Worm (Caenorhabditis elegans) whole organism, mixed stage, embryonic: ENCODE data around the gene R102.8.

ENCODE experiments used
- elt-3 ChIP-seq: fragments of 150-350 bp; optimal IDR thresholded peaks from 2 replicates; lab custom pipeline; 2014; ENCODE audit warnings: missing biosample characterization, missing genetic modification characterization
- ham-2 ChIP-seq: fragments of 200-800 bp; sonication (Bioruptor generic); optimal IDR thresholded peaks from 2 replicates; lab custom pipeline; 2018; ENCODE audit warnings: mild to moderate bottlenecking, missing genetic modification characterization, missing compliant biosample characterization
- lin-13 ChIP-seq: fragments of 150-350 bp; optimal IDR thresholded peaks from 2 replicates; lab custom pipeline; 2014; ENCODE audit warnings: missing biosample characterization, missing genetic modification characterization
- lsy-2 ChIP-seq: fragments of 150-350 bp; optimal IDR thresholded peaks from 2 replicates; lab custom pipeline; 2014; ENCODE audit warnings: missing biosample characterization, missing genetic modification characterization
- mls-2 ChIP-seq: sonication (generic microtip); optimal IDR thresholded peaks from 2 replicates; lab custom pipeline; 2016; ENCODE audit warnings: mild to moderate bottlenecking, missing genetic modification characterization, moderate library complexity, missing compliant biosample characterization
- nhr-12 ChIP-seq: fragments of 150-350 bp; optimal IDR thresholded peaks from 2 replicates; lab custom pipeline; 2014; ENCODE audit warnings: missing biosample characterization, missing genetic modification characterization
- nhr-237 ChIP-seq: fragments of 150-350 bp; optimal IDR thresholded peaks from 2 replicates; lab custom pipeline; 2014; ENCODE audit warnings: missing biosample characterization, missing genetic modification characterization
- nhr-28 ChIP-seq: fragments of 150-350 bp; optimal IDR thresholded peaks from 2 replicates; lab custom pipeline; 2014; ENCODE audit warnings: missing biosample characterization, missing genetic modification characterization
- nhr-76 ChIP-seq: sonication (generic microtip); optimal IDR thresholded peaks from 2 replicates; lab custom pipeline; 2017; ENCODE audit warnings: missing biosample characterization, missing genetic modification characterization
- sem-2 ChIP-seq: fragments of 200-800 bp; sonication (Bioruptor generic); optimal IDR thresholded peaks from 2 replicates; lab custom pipeline; 2018; ENCODE audit warnings: mild to moderate bottlenecking, missing genetic modification characterization, missing compliant biosample characterization
- snpc-4 ChIP-seq: fragments of 150-350 bp; optimal IDR thresholded peaks from 2 replicates; lab custom pipeline; 2014; ENCODE audit warnings: missing biosample characterization, missing genetic modification characterization
- sptf-1 ChIP-seq: sonication (generic microtip); optimal IDR thresholded peaks from 2 replicates; lab custom pipeline; 2017; ENCODE audit warnings: mild to moderate bottlenecking, missing genetic modification characterization, moderate library complexity, missing compliant biosample characterization
- unc-39 ChIP-seq: fragments of 150-350 bp; optimal IDR thresholded peaks from 2 replicates; lab custom pipeline; 2014; ENCODE audit warnings: missing biosample characterization, missing genetic modification characterization
- unc-62 ChIP-seq: fragments of 150-350 bp; optimal IDR thresholded peaks from 2 replicates; lab custom pipeline; 2014; ENCODE audit warnings: missing biosample characterization, missing genetic modification reagents, missing genetic modification characterization

ce11 chrIV:10734527-10735436 lies 44.7 kb upstream of the R102.8 start, which contains the start of the genes orc-5 and cyb-1:
- TF ChIP-seq nhr-76 (tag; lab: Kevin White, UChicago) (no peak), snpc-4 (tag; lab: Kevin White, UChicago) (no peak), sptf-1 (tag; lab: Kevin White, UChicago) (peak; percentile 42), elt-3 (no peak), unc-62 (GFP tag; lab: Kevin White, UChicago) (no peak), nhr-237 (tag; lab: Kevin White, UChicago) (peak; percentile 57), lsy-2 (tag; lab: Kevin White, UChicago) (peak; percentile 47), nhr-28 (tag; lab: Kevin White, UChicago) (no peak), sem-2 (no peak), nhr-12 (tag; lab: Kevin White, UChicago) (no peak), unc-39 (tag; lab: Kevin White, UChicago) (no peak), ham-2 (GFP tag; lab: Kevin White, UChicago) (no peak), lin-13 (peak; percentile 40), mls-2 (tag; lab: Kevin White, UChicago) (no peak)
